Fruit fly (Drosophila melanogaster): ENCODE data around the gene Sh.
A peak's percentile ranks its signal among the peaks of the same experiment; 100 is the strongest.

Sh gene

dm6 chrX:18003772-18004569 is 59.1 kb downstream of the Sh start (continued):
- TF ChIP-seq CG18476 (GFP tag; optimal IDR thresholded peaks at IDR 0.05) = no peak
- TF ChIP-seq CG2199 (GFP tag; IDR thresholded peaks at IDR 0.05) = no peak
- TF ChIP-seq al (GFP tag; IDR thresholded peaks at IDR 0.05) = no peak
- no peak for TF ChIP-seq HLHmδ (GFP tag; optimal IDR thresholded peaks at IDR 0.05)
- TF ChIP-seq seq (GFP tag; IDR thresholded peaks at IDR 0.05) = no peak
- peak; percentile 70 for TF ChIP-seq Meics (GFP tag; optimal IDR thresholded peaks at IDR 0.05)
- TF ChIP-seq NC2α (GFP tag; optimal IDR thresholded peaks at IDR 0.05) = no peak
- no peak for TF ChIP-seq Opbp (GFP tag; IDR thresholded peaks at IDR 0.05; ENCODE audit: partially characterized antibody)
- TF ChIP-seq Oaz (GFP tag; IDR thresholded peaks at IDR 0.05) = no peak
- no peak for TF ChIP-seq Lhr (GFP tag; optimal IDR thresholded peaks at IDR 0.05)
- no peak for TF ChIP-seq nerfin-2 (GFP tag; IDR thresholded peaks at IDR 0.05; ENCODE audit: partially characterized antibody)
- TF ChIP-seq Mad (GFP tag; optimal IDR thresholded peaks at IDR 0.05) = no peak
- TF ChIP-seq crol (GFP tag; IDR thresholded peaks at IDR 0.05) = peak; percentile 80
- no peak for TF ChIP-seq Xbp1 (GFP tag; optimal IDR thresholded peaks at IDR 0.05)
- TF ChIP-seq CG8290 (GFP tag; optimal IDR thresholded peaks at IDR 0.05) = no peak
- TF ChIP-seq CG8290 (tag; optimal IDR thresholded peaks at IDR 0.05) = no peak
- TF ChIP-seq CG1024 (GFP tag; IDR thresholded peaks at IDR 0.05) = no peak
- no peak for TF ChIP-seq vvl (GFP tag; IDR thresholded peaks at IDR 0.05)
- TF ChIP-seq zen (tag; optimal IDR thresholded peaks at IDR 0.05) = no peak
- TF ChIP-seq bigmax (GFP tag; optimal IDR thresholded peaks at IDR 0.05) = no peak
- no peak for TF ChIP-seq slou (GFP tag; optimal IDR thresholded peaks at IDR 0.05)
- TF ChIP-seq p53 (GFP tag; optimal IDR thresholded peaks at IDR 0.05) = no peak
- TF ChIP-seq ase (GFP tag; IDR thresholded peaks at IDR 0.05) = no peak
- TF ChIP-seq Side (GFP tag; optimal IDR thresholded peaks at IDR 0.05) = no peak
- TF ChIP-seq nerfin-1 (tag; optimal IDR thresholded peaks at IDR 0.05) = peak; percentile 13
- no peak for TF ChIP-seq Hr78 (GFP tag; optimal IDR thresholded peaks at IDR 0.05)
- TF ChIP-seq CG7271 (tag; optimal IDR thresholded peaks at IDR 0.05) = no peak
- no peak for TF ChIP-seq CG4404 (GFP tag; IDR thresholded peaks at IDR 0.05)
- no peak for TF ChIP-seq CG15011 (GFP tag; optimal IDR thresholded peaks at IDR 0.05)
- no peak; the same call in 2 of the 3 replicates for TF ChIP-seq sr (GFP tag; IDR thresholded peaks at IDR 0.05)
- TF ChIP-seq CG2116 (GFP tag; optimal IDR thresholded peaks at IDR 0.05) = no peak
- no peak for TF ChIP-seq CG8478 (optimal IDR thresholded peaks at IDR 0.05)
- no peak for TF ChIP-seq pros (GFP tag; optimal IDR thresholded peaks at IDR 0.05)
- TF ChIP-seq Bgb (GFP tag; IDR thresholded peaks at IDR 0.05; ENCODE audit: partially characterized antibody) = no peak
- TF ChIP-seq CG15073 (GFP tag; optimal IDR thresholded peaks at IDR 0.05) = no peak
- TF ChIP-seq gcm2 (GFP tag; optimal IDR thresholded peaks at IDR 0.05) = no peak
- peak; percentile 23 for TF ChIP-seq gem (tag; optimal IDR thresholded peaks at IDR 0.05)
- no peak for TF ChIP-seq CrebB (tag; optimal IDR thresholded peaks at IDR 0.05)
- no peak for TF ChIP-seq CG8359 (GFP tag; optimal IDR thresholded peaks at IDR 0.05; ENCODE audit: borderline replicate concordance)
- TF ChIP-seq fd102C (GFP tag; optimal IDR thresholded peaks at IDR 0.05) = no peak
- no peak for TF ChIP-seq gcm (GFP tag; optimal IDR thresholded peaks at IDR 0.05)
- TF ChIP-seq CG8089 (GFP tag; optimal IDR thresholded peaks at IDR 0.05) = no peak
- TF ChIP-seq Med (GFP tag) = no peak
- no peak for TF ChIP-seq CG14965 (GFP tag; optimal IDR thresholded peaks at IDR 0.05; ENCODE audit: borderline replicate concordance)
- no peak for TF ChIP-seq CG17802 (tag; optimal IDR thresholded peaks at IDR 0.05)
- TF ChIP-seq Atf6 (GFP tag; IDR thresholded peaks at IDR 0.05) = no peak
- peak; percentile 14 for TF ChIP-seq Blimp-1 (GFP tag; optimal IDR thresholded peaks at IDR 0.05)
- no peak for TF ChIP-seq CG7987 (GFP tag; optimal IDR thresholded peaks at IDR 0.05)
- TF ChIP-seq Antp (GFP tag; optimal IDR thresholded peaks at IDR 0.05) = no peak
- no peak for TF ChIP-seq CG10431 (GFP tag; optimal IDR thresholded peaks at IDR 0.05)

Data from whole organism, embryonic.